Worm (Caenorhabditis elegans): ENCODE measurements around the gene T19C3.4.

- TF ChIP-seq dao-5 (tag; optimal IDR thresholded peaks at IDR 0.05) (no peak), W03F9.2 (tag; optimal IDR thresholded peaks at IDR 0.05) (no peak), him-1 (tag; optimal IDR thresholded peaks at IDR 0.05) (no peak)
These were observed 29.9 kb upstream of the T19C3.4 start for ce11 chrIII:649935-650334.

Measured in whole organism, L4/young adult.